Worm (Caenorhabditis elegans): ENCODE results near the gene Y39A1A.2.

DNA sequence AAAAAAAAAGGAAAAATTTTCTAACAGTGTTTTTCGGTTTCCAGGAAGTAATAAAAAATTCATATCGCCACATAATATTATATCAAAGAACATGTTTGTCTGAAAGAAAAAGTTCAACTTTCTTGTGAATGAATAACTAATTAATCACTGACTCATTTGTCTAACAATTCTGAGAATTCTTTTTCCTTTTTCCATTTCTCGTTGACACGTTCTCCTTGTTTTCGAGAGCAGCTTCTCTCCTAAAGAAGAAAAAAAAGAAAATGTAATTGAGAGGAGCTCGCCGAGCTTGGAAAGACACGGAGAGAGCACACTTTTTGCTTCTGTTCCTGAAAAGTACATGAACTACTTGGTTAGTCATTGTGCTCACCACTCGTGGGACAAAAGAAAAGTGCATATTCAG is 4.8 kb upstream of the Y39A1A.2 start:
- TF ChIP-seq egl-27 (tag; optimal IDR thresholded peaks at IDR 0.05): no peak
- no peak for TF ChIP-seq nhr-237 (tag; optimal IDR thresholded peaks at IDR 0.05)
